Worm (Caenorhabditis elegans): ENCODE results near the gene xrn-1.

DNA sequence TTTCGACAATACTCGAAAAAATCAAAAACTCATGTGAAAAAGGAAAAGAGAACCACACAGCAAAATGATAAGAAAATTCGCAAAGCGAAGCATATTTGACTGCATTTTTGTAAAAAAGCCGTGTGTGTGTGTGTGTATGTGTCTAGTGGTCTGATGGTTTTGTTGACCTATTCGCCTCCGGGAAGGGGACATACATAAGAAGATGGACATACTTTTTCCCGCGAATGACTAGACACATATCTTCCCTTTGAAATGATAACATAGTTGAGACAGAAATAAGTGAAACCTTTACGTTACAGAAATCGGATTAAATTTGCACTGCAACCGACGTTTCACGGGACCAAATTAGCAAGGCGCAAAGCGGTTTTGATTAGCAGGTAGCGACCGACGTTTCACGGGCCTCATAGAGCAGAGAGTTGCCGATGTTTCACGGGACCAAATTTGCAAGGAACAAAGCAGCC lies 17.2 kb upstream of the xrn-1 start:
- TF ChIP-seq pros-1 (tag; optimal IDR thresholded peaks at IDR 0.05) (no peak), F13H6.1 (tag; optimal IDR thresholded peaks at IDR 0.05) (no peak), unc-55 (GFP tag; optimal IDR thresholded peaks at IDR 0.05) (no peak), C08G9.2 (tag; optimal IDR thresholded peaks at IDR 0.05) (no peak), ceh-24 (tag; optimal IDR thresholded peaks at IDR 0.05) (no peak), ceh-9 (tag; optimal IDR thresholded peaks at IDR 0.05) (no peak), pqm-1 (tag; optimal IDR thresholded peaks at IDR 0.05) (no peak)

All from whole organism, late embryonic.